Fruit fly (Drosophila melanogaster): Measurements from ENCODE around the gene CG11857.

DNA sequence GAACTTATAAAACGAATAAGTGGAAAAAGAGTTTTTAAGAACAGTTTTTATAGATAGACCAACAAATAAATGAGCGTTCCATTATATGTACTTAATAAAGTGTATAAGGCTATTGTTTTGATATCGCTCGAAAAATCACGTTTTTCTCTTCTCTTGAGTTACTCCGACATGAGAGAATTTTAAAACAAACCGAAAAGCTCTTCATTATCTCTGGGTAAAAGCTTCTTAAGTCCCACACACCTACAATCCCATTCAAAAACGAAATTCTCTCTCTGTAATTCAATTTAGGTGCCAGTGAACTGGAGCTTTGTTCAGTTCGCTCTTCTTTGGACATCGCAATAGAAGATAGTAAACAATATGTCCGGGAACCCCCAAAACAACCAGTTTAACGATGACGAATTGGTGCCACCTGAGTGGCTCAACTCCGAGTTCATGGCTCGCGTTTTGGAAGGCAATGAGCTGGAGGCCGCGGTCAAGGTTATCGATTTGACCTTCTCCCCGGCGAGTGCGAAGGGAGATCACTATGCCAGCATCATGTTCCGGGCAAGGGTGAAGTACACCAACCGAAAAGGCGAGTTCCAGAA lies 45.3 kb downstream of the CG11857 start, which contains the start of gene CG31436:
- no peak for TF ChIP-seq CG3032 (tag; optimal IDR thresholded peaks at IDR 0.05)
- no peak for TF ChIP-seq CG8319 (GFP tag; optimal IDR thresholded peaks at IDR 0.05)
- TF ChIP-seq Eip78C (GFP tag): no peak
- TF ChIP-seq Hr4 (GFP tag; optimal IDR thresholded peaks at IDR 0.05): no peak

Measured in whole organism, prepupa.